Fruit fly (Drosophila melanogaster) whole organism, pupa: ENCODE measurements around the gene CG10301.

Source experiments
- Ets98B ChIP-seq: fragments of 200-800 bp; sonication (Bioruptor generic); IDR thresholded peaks from 2 replicates; pipeline ENCODE4 v1.3.6; 2022; ENCODE audit warnings: missing biosample characterization, missing genetic modification characterization
- gl ChIP-seq: fragments of 200-800 bp; sonication (Bioruptor generic); optimal IDR thresholded peaks from 2 replicates; lab custom pipeline; 2018; ENCODE audit warnings: missing biosample characterization, mild to moderate bottlenecking, missing genetic modification characterization

dm6 chr3R:23683757-23684156 is 26.2 kb upstream of the CG10301 start, which contains the start of gene CG18754:
- TF ChIP-seq Ets98B: no peak
- TF ChIP-seq gl (tag; lab: Kevin White, UChicago): no peak
